Worm (Caenorhabditis elegans): ENCODE results near the gene spd-3.

DNA sequence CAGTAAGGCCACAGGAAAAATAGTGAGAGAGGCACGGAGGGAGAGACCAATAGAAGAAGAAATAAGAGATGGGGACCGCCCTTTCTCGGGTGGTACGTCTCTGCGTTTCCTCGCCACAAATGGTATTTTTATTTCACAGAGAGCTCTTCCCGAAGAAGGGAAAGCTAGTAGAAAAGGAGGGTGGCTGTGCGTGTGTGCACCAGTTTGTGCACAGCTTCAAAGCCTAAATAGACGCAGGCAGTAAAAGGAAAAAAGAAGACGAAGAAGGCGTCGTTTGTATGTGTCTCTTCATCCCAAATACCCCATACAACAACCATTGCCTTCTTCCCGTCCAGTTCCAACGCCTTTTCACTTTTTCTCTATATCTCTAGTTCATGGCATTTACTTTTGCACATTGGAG, 47.2 kb downstream of the spd-3 start:
- no peak for TF ChIP-seq madf-2 (tag; optimal IDR thresholded peaks at IDR 0.05)
- TF ChIP-seq ttx-3 (tag; optimal IDR thresholded peaks at IDR 0.05): no peak
- TF ChIP-seq C08G9.2 (tag; optimal IDR thresholded peaks at IDR 0.05): peak; percentile 3
- TF ChIP-seq unc-55 (GFP tag; optimal IDR thresholded peaks at IDR 0.05): no peak
- TF ChIP-seq ceh-6 (GFP tag; optimal IDR thresholded peaks at IDR 0.05): no peak
- no peak for TF ChIP-seq tbx-7 (tag; optimal IDR thresholded peaks at IDR 0.05)
- no peak for TF ChIP-seq hlh-30 (tag; optimal IDR thresholded peaks at IDR 0.05; ENCODE audit: insufficient read depth)
- no peak for TF ChIP-seq gmeb-2 (tag; optimal IDR thresholded peaks at IDR 0.05)
- peak; percentile 26 for TF ChIP-seq fkh-10 (GFP tag; optimal IDR thresholded peaks at IDR 0.05)
- TF ChIP-seq nhr-232 (tag; optimal IDR thresholded peaks at IDR 0.05): no peak
